Worm (Caenorhabditis elegans): ENCODE measurements around the gene T10C6.10.

ce11 chrV:16033491-16033890, 2.7 kb upstream of the T10C6.10 start:
- TF ChIP-seq nhr-77 (tag; optimal IDR thresholded peaks at IDR 0.05) (no peak), unc-98 (GFP tag; IDR thresholded peaks at IDR 0.05) (no peak), fos-1 (tag; optimal IDR thresholded peaks at IDR 0.05) (no peak), elt-3 (tag; optimal IDR thresholded peaks at IDR 0.05) (no peak), nhr-11 (tag; optimal IDR thresholded peaks at IDR 0.05) (no peak), nhr-85 (tag) (no peak), sox-4 (tag; optimal IDR thresholded peaks at IDR 0.05) (no peak), nhr-12 (tag; optimal IDR thresholded peaks at IDR 0.05) (no peak), jun-1 (tag; optimal IDR thresholded peaks at IDR 0.05) (no peak), aha-1 (tag; optimal IDR thresholded peaks at IDR 0.05) (no peak)

All from whole organism, L1 larva.